Fruit fly (Drosophila melanogaster): ENCODE measurements around the gene CG11899.

Gene CG11899

dm6 chr3R:29204612-29205480 lies 4.6 kb downstream of the CG11899 start (continued):
- TF ChIP-seq disco-r (GFP tag; optimal IDR thresholded peaks at IDR 0.05), result peak; percentile 34
- TF ChIP-seq sd (tag; optimal IDR thresholded peaks at IDR 0.05), result peak; percentile 18
- TF ChIP-seq sc (optimal IDR thresholded peaks at IDR 0.05), result no peak
- peak; percentile 73 for TF ChIP-seq sc (GFP tag; optimal IDR thresholded peaks at IDR 0.05)
- TF ChIP-seq Optix (GFP tag; IDR thresholded peaks at IDR 0.05), result peak; percentile 82
- TF ChIP-seq sug (tag; optimal IDR thresholded peaks at IDR 0.05), result peak; percentile 12
- TF ChIP-seq ttk (GFP tag; IDR thresholded peaks at IDR 0.05), result peak; percentile 77
- TF ChIP-seq ato (GFP tag; IDR thresholded peaks at IDR 0.05; ENCODE audit: partially characterized antibody), result no peak
- TF ChIP-seq Nf-YC (tag; optimal IDR thresholded peaks at IDR 0.05), result peak; percentile 39
- no peak for TF ChIP-seq Poxn (GFP tag; IDR thresholded peaks at IDR 0.05)
- no peak for TF ChIP-seq CG9932 (GFP tag; IDR thresholded peaks at IDR 0.05)
- peak; percentile 66 for TF ChIP-seq B-H1 (GFP tag; IDR thresholded peaks at IDR 0.05)
- peak; percentile 9; the same call in 1 of the 2 replicates for TF ChIP-seq CG9215 (GFP tag; IDR thresholded peaks at IDR 0.05)
- TF ChIP-seq Asciz (GFP tag; optimal IDR thresholded peaks at IDR 0.05), result peak; percentile 72
- peak; percentile 68 for TF ChIP-seq CG1233 (GFP tag; optimal IDR thresholded peaks at IDR 0.05)
- peak; percentile 73 for TF ChIP-seq PHDP (tag; optimal IDR thresholded peaks at IDR 0.05)
- TF ChIP-seq CG11695 (GFP tag; IDR thresholded peaks at IDR 0.05), result peak; percentile 65; the same call in 2 of the 3 replicates
- peak; percentile 69 to 84 for TF ChIP-seq dpn (GFP tag; optimal IDR thresholded peaks at IDR 0.05)
- TF ChIP-seq Spps (tag; optimal IDR thresholded peaks at IDR 0.05), result peak; percentile 72
- no peak for TF ChIP-seq slou (GFP tag; optimal IDR thresholded peaks at IDR 0.05)
- TF ChIP-seq chn (GFP tag; optimal IDR thresholded peaks at IDR 0.05), result peak; percentile 73
- no peak for TF ChIP-seq CG14860 (GFP tag; IDR thresholded peaks at IDR 0.05; ENCODE audit: partially characterized antibody)
- TF ChIP-seq BtbVII (GFP tag; optimal IDR thresholded peaks at IDR 0.05), result peak; percentile 11
- TF ChIP-seq H15 (GFP tag; IDR thresholded peaks at IDR 0.05), result peak; percentile 70
- peak; percentile 75 for TF ChIP-seq Abd-B (GFP tag; optimal IDR thresholded peaks at IDR 0.05)
- TF ChIP-seq kni (GFP tag; optimal IDR thresholded peaks at IDR 0.05), result peak; percentile 15
- TF ChIP-seq onecut (GFP tag; IDR thresholded peaks at IDR 0.05), result peak; percentile 72
- no peak for TF ChIP-seq CG7745 (tag; optimal IDR thresholded peaks at IDR 0.05)
- TF ChIP-seq ash1 (GFP tag; optimal IDR thresholded peaks at IDR 0.05), result no peak
- peak; percentile 53 for TF ChIP-seq NC2α (GFP tag; optimal IDR thresholded peaks at IDR 0.05)
- no peak for TF ChIP-seq D (optimal IDR thresholded peaks at IDR 0.05)
- peak; percentile 87 for TF ChIP-seq D (GFP tag; optimal IDR thresholded peaks at IDR 0.05)
- peak; percentile 36; the same call in 1 of the 2 replicates for TF ChIP-seq E2f2 (GFP tag; IDR thresholded peaks at IDR 0.05)
- peak; percentile 59 for TF ChIP-seq CG6654 (GFP tag; optimal IDR thresholded peaks at IDR 0.05)
- TF ChIP-seq CG8924 (tag; optimal IDR thresholded peaks at IDR 0.05), result peak; percentile 77
- no peak for TF ChIP-seq Stat92E (GFP tag; optimal IDR thresholded peaks at IDR 0.05)
- TF ChIP-seq D19B (GFP tag; optimal IDR thresholded peaks at IDR 0.05), result peak; percentile 6
- peak; percentile 56 for TF ChIP-seq danr (GFP tag; IDR thresholded peaks at IDR 0.05)
- TF ChIP-seq Tbp (GFP tag; optimal IDR thresholded peaks at IDR 0.05), result no peak
- peak; percentile 47 for TF ChIP-seq CG17568 (GFP tag; optimal IDR thresholded peaks at IDR 0.05)
- peak; percentile 79 for TF ChIP-seq CG11093 (GFP tag; IDR thresholded peaks at IDR 0.05)
- TF ChIP-seq CG34422 (GFP tag; IDR thresholded peaks at IDR 0.05), result peak; percentile 81
- TF ChIP-seq CG32772 (GFP tag; IDR thresholded peaks at IDR 0.05), result peak; percentile 71
- TF ChIP-seq CG15696 (tag; optimal IDR thresholded peaks at IDR 0.05), result peak; percentile 51
- TF ChIP-seq ems (GFP tag; optimal IDR thresholded peaks at IDR 0.05), result peak; percentile 36
- TF ChIP-seq CG3407 (GFP tag; optimal IDR thresholded peaks at IDR 0.05), result peak; percentile 73
- no peak for TF ChIP-seq cad (GFP tag; optimal IDR thresholded peaks at IDR 0.05)
- peak; percentile 76 for TF ChIP-seq gce (GFP tag; IDR thresholded peaks at IDR 0.05)
- peak; percentile 29 for TF ChIP-seq CG2116 (GFP tag; optimal IDR thresholded peaks at IDR 0.05)

Measured in whole organism, embryonic.